Fruit fly (Drosophila melanogaster) whole organism, wandering third instar larva: ENCODE results near the gene ZnT86D.

Source experiments
- Abd-B ChIP-seq: fragments of >200 bp; optimal IDR thresholded peaks from 2 replicates; lab custom pipeline; 2017; ENCODE audit warnings: missing biosample characterization, missing genetic modification characterization
- CG32264 ChIP-seq: fragments of 200-800 bp; sonication (Bioruptor generic); optimal IDR thresholded peaks from 2 replicates; lab custom pipeline; 2016; ENCODE audit warnings: missing biosample characterization, missing genetic modification characterization
- CG9705 ChIP-seq: fragments of 200-800 bp; sonication (Bioruptor generic); optimal IDR thresholded peaks from 2 replicates; lab custom pipeline; 2018; ENCODE audit warnings: missing biosample characterization, mild to moderate bottlenecking, missing genetic modification characterization
- CrebA ChIP-seq: fragments of 200-800 bp; sonication (Bioruptor generic); optimal IDR thresholded peaks from 2 replicates; lab custom pipeline; 2016; ENCODE audit warnings: missing biosample characterization, mild to moderate bottlenecking, missing genetic modification characterization, borderline replicate concordance
- Dfd ChIP-seq: fragments of >200 bp; optimal IDR thresholded peaks from 2 replicates; lab custom pipeline; 2017; ENCODE audit warnings: missing biosample characterization, missing genetic modification characterization
- Dif ChIP-seq: fragments of 200-275, 200-300 bp; sonication (Bioruptor generic); optimal IDR thresholded peaks from 2 replicates; lab custom pipeline; 2018; ENCODE audit warnings: missing biosample characterization, missing genetic modification characterization; ENCODE audit not compliant: partially characterized antibody
- GATAd ChIP-seq: sonication (Bioruptor generic); optimal IDR thresholded peaks from 2 replicates; lab custom pipeline; 2016; ENCODE audit warnings: missing biosample characterization, missing genetic modification characterization
- HLH106 ChIP-seq: fragments of 200-800 bp; optimal IDR thresholded peaks from 3 replicates; lab custom pipeline; 2019; ENCODE audit warnings: missing biosample characterization, mild to moderate bottlenecking, missing genetic modification characterization, moderate library complexity
- Hnf4 ChIP-seq: fragments of 200-800 bp; sonication (Bioruptor generic); optimal IDR thresholded peaks from 2 replicates; lab custom pipeline; 2016; ENCODE audit warnings: missing biosample characterization, mild to moderate bottlenecking, missing genetic modification characterization
- Hr78 ChIP-seq: fragments of >200 bp; optimal IDR thresholded peaks from 2 replicates; lab custom pipeline; 2017; ENCODE audit warnings: missing biosample characterization, missing genetic modification characterization
- Hr83 ChIP-seq: fragments of 200-300 bp; sonication (Bioruptor generic); optimal IDR thresholded peaks from 2 replicates; lab custom pipeline; 2016; ENCODE audit warnings: missing biosample characterization, mild to moderate bottlenecking, missing genetic modification characterization, moderate library complexity; ENCODE audit not compliant: poor library complexity, severe bottlenecking
- Jra ChIP-seq: sonication (Bioruptor generic); optimal IDR thresholded peaks from 2 replicates; lab custom pipeline; 2016; ENCODE audit warnings: missing biosample characterization, missing genetic modification characterization
- Mio ChIP-seq: sonication (Bioruptor generic); optimal IDR thresholded peaks from 2 replicates; lab custom pipeline; 2016; ENCODE audit warnings: missing biosample characterization, missing genetic modification characterization
- Myc ChIP-seq: fragments of >200 bp; optimal IDR thresholded peaks from 2 replicates; lab custom pipeline; 2017
- N ChIP-seq: fragments of >200 bp; optimal IDR thresholded peaks from 2 replicates; lab custom pipeline; 2018; ENCODE audit warnings: missing biosample characterization, missing external identifiers, missing genetic modification characterization
- OdsH ChIP-seq: fragments of 200-800 bp; sonication (Bioruptor generic); optimal IDR thresholded peaks from 2 replicates; lab custom pipeline; 2016; ENCODE audit warnings: missing biosample characterization, mild to moderate bottlenecking, missing genetic modification characterization
- Rel ChIP-seq, 2 experiments: fragments of 200-800 bp; sonication (Bioruptor generic) in 1 of 2; optimal IDR thresholded peaks; 2 replicates in 1 of 2; 3 replicates in 1 of 2; lab custom pipeline; 2016 to 2019; ENCODE audit warnings: mild to moderate bottlenecking in 2 of 2, missing biosample characterization in 2 of 2, missing genetic modification characterization in 2 of 2, moderate library complexity in 1 of 2
- Sp1 ChIP-seq: fragments of 200-800 bp; sonication (Bioruptor generic); optimal IDR thresholded peaks from 3 replicates; lab custom pipeline; 2019; ENCODE audit warnings: missing biosample characterization, mild to moderate bottlenecking, missing genetic modification characterization, moderate library complexity
- Vsx2 ChIP-seq: fragments of 200-300, 225-300 bp; sonication (Bioruptor generic); optimal IDR thresholded peaks from 2 replicates; lab custom pipeline; 2018; ENCODE audit warnings: missing biosample characterization, missing genetic modification characterization; ENCODE audit not compliant: partially characterized antibody
- br ChIP-seq: fragments of 200-800 bp; sonication (Bioruptor generic); optimal IDR thresholded peaks from 2 replicates; lab custom pipeline; 2016; ENCODE audit warnings: missing biosample characterization, missing genetic modification characterization
- brk ChIP-seq: fragments of 200-800 bp; sonication (Bioruptor generic); optimal IDR thresholded peaks from 2 replicates; lab custom pipeline; 2016; ENCODE audit warnings: missing biosample characterization, mild to moderate bottlenecking, missing genetic modification characterization
- dl ChIP-seq, 2 experiments: fragments of 175-275, 200-275 bp in 1 of 2; fragments of 200-275 bp in 1 of 2; sonication (Bioruptor generic); optimal IDR thresholded peaks; lab custom pipeline; 2018; ENCODE audit warnings: mild to moderate bottlenecking in 2 of 2, missing biosample characterization in 2 of 2, missing genetic modification characterization in 2 of 2, moderate library complexity in 2 of 2; ENCODE audit not compliant: partially characterized antibody in 2 of 2, insufficient read depth in 1 of 2
- dmrt93B ChIP-seq: fragments of 200-800 bp; sonication (Bioruptor generic); optimal IDR thresholded peaks from 2 replicates; lab custom pipeline; 2018; ENCODE audit warnings: missing biosample characterization, mild to moderate bottlenecking, missing genetic modification characterization
- dsf ChIP-seq: sonication (Bioruptor generic); optimal IDR thresholded peaks from 2 replicates; lab custom pipeline; 2016; ENCODE audit warnings: missing biosample characterization, missing genetic modification characterization, borderline replicate concordance
- ey ChIP-seq: fragments of 200-800 bp; sonication (Bioruptor generic); optimal IDR thresholded peaks from 2 replicates; lab custom pipeline; 2016; ENCODE audit warnings: missing biosample characterization, missing genetic modification characterization
- foxo ChIP-seq, 2 experiments: fragments of 200-800 bp; sonication (Bioruptor generic); optimal IDR thresholded peaks; 2 replicates in 1 of 2; 3 replicates in 1 of 2; lab custom pipeline; 2016 to 2017; ENCODE audit warnings: missing biosample characterization in 2 of 2, missing genetic modification characterization in 2 of 2
- fru ChIP-seq: fragments of 200-800 bp; sonication (Bioruptor generic); optimal IDR thresholded peaks from 3 replicates; lab custom pipeline; 2016; ENCODE audit warnings: missing biosample characterization, mild to moderate bottlenecking, missing genetic modification characterization
- h ChIP-seq: fragments of 200-800 bp; sonication (Bioruptor generic); optimal IDR thresholded peaks from 3 replicates; lab custom pipeline; 2016; ENCODE audit warnings: missing biosample characterization, mild to moderate bottlenecking, missing genetic modification characterization
- jim ChIP-seq: fragments of 175-275, 200-325 bp; sonication (Bioruptor generic); optimal IDR thresholded peaks from 2 replicates; lab custom pipeline; 2016; ENCODE audit warnings: missing biosample characterization, mild to moderate bottlenecking, missing genetic modification characterization
- lola ChIP-seq: fragments of >200 bp; optimal IDR thresholded peaks from 2 replicates; lab custom pipeline; 2017; ENCODE audit warnings: missing biosample characterization, missing genetic modification characterization
- pan ChIP-seq: fragments of >200 bp; optimal IDR thresholded peaks from 2 replicates; lab custom pipeline; 2017
- psq ChIP-seq: fragments of 200-800 bp; sonication (Bioruptor generic); optimal IDR thresholded peaks from 3 replicates; lab custom pipeline; 2017; ENCODE audit warnings: missing biosample characterization, mild to moderate bottlenecking, missing genetic modification characterization, moderate library complexity
- rgr ChIP-seq: fragments of 200-800 bp; sonication (Bioruptor generic); optimal IDR thresholded peaks from 3 replicates; lab custom pipeline; 2016; ENCODE audit warnings: missing biosample characterization, mild to moderate bottlenecking, missing genetic modification characterization
- sage ChIP-seq: fragments of 200-800 bp; sonication (Bioruptor generic); optimal IDR thresholded peaks from 2 replicates; lab custom pipeline; 2016; ENCODE audit warnings: missing biosample characterization, mild to moderate bottlenecking, missing genetic modification characterization
- sv ChIP-seq: fragments of 200-800 bp; sonication (Bioruptor generic); optimal IDR thresholded peaks from 3 replicates; lab custom pipeline; 2016; ENCODE audit warnings: missing biosample characterization, missing genetic modification characterization
- tai ChIP-seq: sonication (Bioruptor generic); optimal IDR thresholded peaks from 2 replicates; lab custom pipeline; 2016; ENCODE audit warnings: missing biosample characterization, missing genetic modification characterization
- usp ChIP-seq: fragments of >200 bp; optimal IDR thresholded peaks from 2 replicates; lab custom pipeline; 2017; ENCODE audit warnings: missing biosample characterization, missing genetic modification characterization
- woc ChIP-seq: sonication (Bioruptor generic); optimal IDR thresholded peaks from 2 replicates; lab custom pipeline; 2016; ENCODE audit warnings: missing biosample characterization, mild to moderate bottlenecking, missing genetic modification characterization

Gene ZnT86D

dm6 chr3R:11225220-11225619 is 10.9 kb upstream of the ZnT86D start, which contains the start of gene scpr-C:
Gene scpr-C, plus strand, starts transcription at chr3R:11225520.
- TF ChIP-seq woc (GFP tag; lab: Kevin White, UChicago) (no peak), rgr (no peak), CG9705 (GFP tag; lab: Kevin White, UChicago) (no peak)

DNA sequence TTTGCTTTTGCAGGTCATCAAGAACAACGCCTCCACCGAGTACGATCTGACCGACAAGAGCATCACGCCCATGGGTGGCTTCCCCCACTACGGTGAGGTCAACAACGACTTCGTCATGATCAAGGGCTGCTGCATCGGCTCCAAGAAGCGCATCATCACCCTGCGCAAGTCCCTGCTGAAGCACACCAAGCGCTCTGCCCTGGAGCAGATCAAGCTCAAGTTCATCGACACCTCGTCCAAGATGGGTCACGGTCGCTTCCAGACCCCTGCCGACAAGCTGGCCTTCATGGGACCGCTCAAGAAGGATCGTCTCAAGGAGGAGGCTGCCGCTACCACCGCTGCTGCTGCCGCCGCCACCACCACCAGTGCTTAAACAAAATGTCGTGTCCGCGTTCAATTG is 10.1 kb upstream of the ZnT86D start:
- no peak for TF ChIP-seq Hr78 (GFP tag; lab: Kevin White, UChicago)
- TF ChIP-seq h (GFP tag; lab: Kevin White, UChicago) = no peak
- TF ChIP-seq CrebA = no peak
- no peak for TF ChIP-seq Sp1
- TF ChIP-seq rgr = no peak
- no peak for TF ChIP-seq tai (GFP tag; lab: Kevin White, UChicago)
- TF ChIP-seq HLH106 (tag; lab: Kevin White, UChicago) = no peak
- no peak for TF ChIP-seq Vsx2 (GFP tag; lab: Kevin White, UChicago)
- no peak for TF ChIP-seq N (GFP tag; lab: Kevin White, UChicago)
- TF ChIP-seq Dif = no peak
- TF ChIP-seq sage (GFP tag; lab: Kevin White, UChicago) = no peak
- TF ChIP-seq dsf (GFP tag; lab: Kevin White, UChicago) = no peak
- no peak for TF ChIP-seq br (GFP tag; lab: Kevin White, UChicago)
- TF ChIP-seq foxo (GFP tag; optimal IDR thresholded peaks at IDR 0.05; lab: Kevin White, UChicago) = no peak

- TF ChIP-seq ey (GFP tag; lab: Kevin White, UChicago) = no peak
- TF ChIP-seq jim = no peak
- TF ChIP-seq Myc (lab: Kevin White, UChicago) = no peak
- no peak for TF ChIP-seq Hr78 (GFP tag; lab: Kevin White, UChicago)
- TF ChIP-seq Mio (GFP tag; lab: Kevin White, UChicago) = no peak
- TF ChIP-seq dl (GFP tag; optimal IDR thresholded peaks at IDR 0.05; lab: Kevin White, UChicago; ENCODE audit: insufficient read depth in 1 of 2, partially characterized antibody in 2 of 2) = no peak
- TF ChIP-seq Dfd = no peak
- no peak for TF ChIP-seq CG9705 (GFP tag; lab: Kevin White, UChicago)
- no peak for TF ChIP-seq brk (GFP tag; lab: Kevin White, UChicago)
- TF ChIP-seq Sp1 = no peak
- TF ChIP-seq, all 38 proteins: peak for 0
Observed at dm6 chr3R:11222587-11222986, 8.2 kb upstream of the ZnT86D start.

DNA sequence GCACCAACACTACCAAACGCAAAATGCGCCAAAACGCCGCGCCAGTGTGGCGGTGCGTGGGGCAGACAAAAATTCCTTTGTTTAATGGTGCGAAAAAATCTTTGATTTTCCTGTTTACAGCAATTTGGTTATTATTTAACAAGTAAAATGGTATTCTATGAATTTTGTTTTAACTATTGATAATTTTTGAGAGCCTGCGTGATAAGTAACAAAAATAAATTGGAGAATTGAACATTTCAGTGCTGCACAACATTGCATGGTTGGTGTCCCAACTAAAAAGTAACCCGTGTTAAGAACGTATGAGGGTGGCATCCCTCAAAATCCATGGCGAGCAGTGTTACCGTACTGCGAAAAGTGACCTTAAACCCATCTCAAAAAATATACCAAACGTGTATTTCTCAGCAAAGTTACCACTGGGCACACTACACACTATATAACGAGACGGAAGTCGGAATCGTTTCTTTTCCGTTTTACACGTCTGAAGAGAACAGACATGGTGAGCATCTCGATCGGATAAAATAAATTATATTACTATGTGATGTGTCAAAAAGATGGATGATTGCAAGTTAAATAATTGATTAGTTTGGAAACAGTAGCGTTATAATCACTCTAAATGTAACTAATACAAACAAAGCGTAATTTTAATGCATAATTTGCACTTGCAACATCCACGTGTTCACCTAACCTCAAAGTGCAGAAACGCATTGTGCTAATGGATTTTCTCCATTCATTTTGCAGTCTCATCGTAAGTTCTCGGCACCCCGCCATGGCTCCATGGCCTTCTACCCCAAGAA is 7.3 kb upstream of the ZnT86D start, which contains the start of the genes CG6693 and RpL3:
TSS of gene CG6693 (minus strand) at position 203 of the 794 bp plus-strand sequence.
TSS of gene RpL3 (plus strand) at position 458 of the 794 bp plus-strand sequence.
- TF ChIP-seq N (GFP tag; lab: Kevin White, UChicago) = no peak
- peak; percentile 46 for TF ChIP-seq psq (GFP tag; lab: Kevin White, UChicago)
- peak; percentile 69 for TF ChIP-seq OdsH (GFP tag; lab: Kevin White, UChicago)
- TF ChIP-seq fru = peak; percentile 75
- no peak for TF ChIP-seq lola (GFP tag; lab: Kevin White, UChicago)
- no peak for TF ChIP-seq GATAd (GFP tag; lab: Kevin White, UChicago)
- TF ChIP-seq Dfd = no peak
- peak; percentile 71 for TF ChIP-seq Jra (GFP tag; lab: Kevin White, UChicago)
- peak in 1 of 2 experiments; percentile 61 for TF ChIP-seq foxo (GFP tag; optimal IDR thresholded peaks at IDR 0.05; lab: Kevin White, UChicago)
- peak; percentile 45 for TF ChIP-seq dsf (GFP tag; lab: Kevin White, UChicago)
- TF ChIP-seq pan = no peak
- TF ChIP-seq jim = no peak
- TF ChIP-seq usp (GFP tag; lab: Kevin White, UChicago) = no peak
- TF ChIP-seq ey (GFP tag; lab: Kevin White, UChicago) = peak; percentile 12
- TF ChIP-seq CG32264 = peak; percentile 16
- TF ChIP-seq Hnf4 (GFP tag; lab: Kevin White, UChicago) = peak; percentile 87
- TF ChIP-seq woc (GFP tag; lab: Kevin White, UChicago) = peak; percentile 37
- peak; percentile 88 for TF ChIP-seq Sp1
- TF ChIP-seq Hr83 (GFP tag; lab: Kevin White, UChicago) = peak; percentile 90
- TF ChIP-seq tai (GFP tag; lab: Kevin White, UChicago) = no peak
- TF ChIP-seq h (GFP tag; lab: Kevin White, UChicago) = peak; percentile 84
- TF ChIP-seq dl (GFP tag; optimal IDR thresholded peaks at IDR 0.05; lab: Kevin White, UChicago; ENCODE audit: insufficient read depth in 1 of 2, partially characterized antibody in 2 of 2) = no peak
- peak; percentile 87 for TF ChIP-seq rgr
- TF ChIP-seq Myc (lab: Kevin White, UChicago) = peak; percentile 43
- TF ChIP-seq brk (GFP tag; lab: Kevin White, UChicago) = no peak
- no peak for TF ChIP-seq Mio (GFP tag; lab: Kevin White, UChicago)
- TF ChIP-seq sv (GFP tag; lab: Kevin White, UChicago) = peak; percentile 63
- TF ChIP-seq Vsx2 (GFP tag; lab: Kevin White, UChicago) = no peak
- TF ChIP-seq Hr78 (GFP tag; lab: Kevin White, UChicago) = no peak
- peak; percentile 66 for TF ChIP-seq br (GFP tag; lab: Kevin White, UChicago)
- peak; percentile 60 for TF ChIP-seq Dif
- peak; percentile 54 for TF ChIP-seq CG9705 (GFP tag; lab: Kevin White, UChicago)
- TF ChIP-seq Abd-B (GFP tag; lab: Kevin White, UChicago) = no peak
- TF ChIP-seq dmrt93B (GFP tag; lab: Kevin White, UChicago) = peak; percentile 35
- no peak for TF ChIP-seq CrebA
- TF ChIP-seq sage (GFP tag; lab: Kevin White, UChicago) = no peak
- TF ChIP-seq Rel (GFP tag; optimal IDR thresholded peaks at IDR 0.05; lab: Kevin White, UChicago) = no peak
- peak; percentile 74 for TF ChIP-seq Rel (tag; optimal IDR thresholded peaks at IDR 0.05; lab: Kevin White, UChicago)
- TF ChIP-seq HLH106 (tag; lab: Kevin White, UChicago) = peak; percentile 67
